Worm (Caenorhabditis elegans): ENCODE data around the gene nlp-76.
A peak's percentile ranks its signal among the peaks of the same experiment; 100 is the strongest.

nlp-76 gene

DNA sequence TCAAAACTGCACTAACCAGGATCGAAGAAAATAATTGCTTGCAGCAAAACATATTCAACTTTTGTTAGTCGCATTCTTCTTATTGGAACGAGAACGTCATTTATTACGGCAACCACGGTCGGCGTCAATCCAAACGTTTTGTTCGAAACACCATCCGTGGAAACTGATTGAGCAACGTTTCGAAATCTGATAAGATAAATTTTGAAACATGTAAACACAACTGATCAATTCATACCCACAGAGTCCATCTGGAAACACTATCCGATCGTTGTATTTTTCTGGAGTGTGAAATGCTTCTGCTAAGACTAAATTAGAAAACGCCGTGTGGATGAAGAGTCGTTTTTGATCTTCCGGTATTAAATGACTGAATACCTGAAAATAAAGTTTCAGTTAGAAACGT lies 2.1 kb upstream of the nlp-76 start:
- no peak for TF ChIP-seq mls-2 (tag; optimal IDR thresholded peaks at IDR 0.05)
- no peak for TF ChIP-seq unc-120 (tag; optimal IDR thresholded peaks at IDR 0.05; ENCODE audit: poor library complexity, severe bottlenecking)
- no peak for TF ChIP-seq bed-3 (GFP tag; optimal IDR thresholded peaks at IDR 0.05)
- no peak for TF ChIP-seq zip-8 (tag; optimal IDR thresholded peaks at IDR 0.05)
- TF ChIP-seq ceh-83 (GFP tag; optimal IDR thresholded peaks at IDR 0.05) = no peak
- TF ChIP-seq lin-32 (GFP tag; optimal IDR thresholded peaks at IDR 0.05) = no peak
- TF ChIP-seq unc-39 (tag; optimal IDR thresholded peaks at IDR 0.05) = no peak
- no peak for TF ChIP-seq ceh-43 (GFP tag; optimal IDR thresholded peaks at IDR 0.05)
- no peak for TF ChIP-seq ham-2 (GFP tag; optimal IDR thresholded peaks at IDR 0.05)
- no peak for TF ChIP-seq tbx-8 (GFP tag; optimal IDR thresholded peaks at IDR 0.05)
- no peak for TF ChIP-seq ztf-11 (tag; optimal IDR thresholded peaks at IDR 0.05)
- TF ChIP-seq pha-4 (tag; optimal IDR thresholded peaks at IDR 0.05) = no peak
- no peak for TF ChIP-seq mep-1 (tag; optimal IDR thresholded peaks at IDR 0.05)
- TF ChIP-seq blmp-1 (tag; optimal IDR thresholded peaks at IDR 0.05) = no peak
- no peak for TF ChIP-seq sptf-1 (tag; optimal IDR thresholded peaks at IDR 0.05)
- no peak for TF ChIP-seq nhr-28 (tag; optimal IDR thresholded peaks at IDR 0.05)
- TF ChIP-seq nhr-76 (tag; optimal IDR thresholded peaks at IDR 0.05) = no peak

DNA sequence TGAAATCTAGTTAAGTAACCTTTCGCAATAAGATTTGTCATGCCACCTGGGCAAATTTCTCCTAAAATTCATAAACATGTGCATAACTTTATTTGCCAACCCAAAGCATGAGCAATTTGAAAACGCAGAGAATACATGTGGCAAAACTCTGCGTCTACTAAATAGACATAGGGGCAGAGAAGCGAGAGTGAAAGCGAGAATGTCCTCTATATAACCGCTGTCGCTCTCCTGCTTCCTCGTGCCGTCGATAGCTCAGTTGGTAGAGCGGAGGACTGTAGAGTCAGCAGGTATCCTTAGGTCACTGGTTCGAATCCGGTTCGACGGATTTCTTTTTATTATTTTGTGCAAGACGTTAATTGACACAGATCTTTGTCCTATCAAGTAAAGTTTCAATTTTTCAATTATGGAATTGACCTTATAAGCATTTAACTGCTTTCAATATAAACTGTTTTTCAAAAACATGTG lies 1.3 kb upstream of the nlp-76 start:
- TF ChIP-seq flh-1 (GFP tag; optimal IDR thresholded peaks at IDR 0.05) = peak; percentile 85
- peak; percentile 96 for TF ChIP-seq drap-1 (GFP tag; optimal IDR thresholded peaks at IDR 0.05)
- no peak for TF ChIP-seq nhr-76 (tag; optimal IDR thresholded peaks at IDR 0.05)
- no peak for TF ChIP-seq blmp-1 (tag; optimal IDR thresholded peaks at IDR 0.05)
- peak; percentile 72 for TF ChIP-seq unc-39 (tag; optimal IDR thresholded peaks at IDR 0.05)
- peak; percentile 69 for TF ChIP-seq ztf-11 (tag; optimal IDR thresholded peaks at IDR 0.05)
- peak; percentile 10 for TF ChIP-seq elt-1 (tag; optimal IDR thresholded peaks at IDR 0.05; ENCODE audit: borderline replicate concordance, insufficient read depth)
- peak; percentile 22 for TF ChIP-seq unc-62 (GFP tag; optimal IDR thresholded peaks at IDR 0.05)
- TF ChIP-seq ceh-43 (GFP tag; optimal IDR thresholded peaks at IDR 0.05) = peak; percentile 94
- peak; percentile 96 for TF ChIP-seq ceh-83 (GFP tag; optimal IDR thresholded peaks at IDR 0.05)
- peak; percentile 61 for TF ChIP-seq hlh-1 (tag; optimal IDR thresholded peaks at IDR 0.05)
- peak; percentile 71 for TF ChIP-seq pha-4 (tag; optimal IDR thresholded peaks at IDR 0.05)
- peak; percentile 86 for TF ChIP-seq lin-32 (GFP tag; optimal IDR thresholded peaks at IDR 0.05)
- peak; percentile 95 for TF ChIP-seq cnd-1 (tag; optimal IDR thresholded peaks at IDR 0.05)
- peak; percentile 96 for TF ChIP-seq sptf-1 (tag; optimal IDR thresholded peaks at IDR 0.05)
- peak; percentile 19 for TF ChIP-seq mab-5 (tag; optimal IDR thresholded peaks at IDR 0.05)
- peak; percentile 86 for TF ChIP-seq tbx-8 (GFP tag; optimal IDR thresholded peaks at IDR 0.05)
- peak; percentile 7 for TF ChIP-seq elt-3 (tag; optimal IDR thresholded peaks at IDR 0.05)
- TF ChIP-seq unc-120 (tag; optimal IDR thresholded peaks at IDR 0.05; ENCODE audit: poor library complexity, severe bottlenecking) = peak; percentile 93
- TF ChIP-seq ces-1 (GFP tag; optimal IDR thresholded peaks at IDR 0.05) = peak; percentile 80
- TF ChIP-seq mls-2 (tag; optimal IDR thresholded peaks at IDR 0.05) = peak; percentile 97
- no peak for TF ChIP-seq snpc-4 (tag; optimal IDR thresholded peaks at IDR 0.05)
- peak; percentile 60 for TF ChIP-seq nhr-28 (tag; optimal IDR thresholded peaks at IDR 0.05)
- TF ChIP-seq nhr-237 (tag; optimal IDR thresholded peaks at IDR 0.05) = no peak
- peak; percentile 1 for TF ChIP-seq lsy-2 (tag; optimal IDR thresholded peaks at IDR 0.05)
- peak; percentile 89 for TF ChIP-seq sem-2 (GFP tag; optimal IDR thresholded peaks at IDR 0.05)
- peak; percentile 83 for TF ChIP-seq mep-1 (tag; optimal IDR thresholded peaks at IDR 0.05)
- TF ChIP-seq nhr-2 (tag; optimal IDR thresholded peaks at IDR 0.05) = peak; percentile 14
- TF ChIP-seq ham-2 (GFP tag; optimal IDR thresholded peaks at IDR 0.05) = peak; percentile 93
- TF ChIP-seq lin-13 (tag; optimal IDR thresholded peaks at IDR 0.05) = peak; percentile 57
- TF ChIP-seq M03D4.4 (tag; optimal IDR thresholded peaks at IDR 0.05) = peak; percentile 95
- peak; percentile 26 for TF ChIP-seq ceh-39 (tag; optimal IDR thresholded peaks at IDR 0.05)
- TF ChIP-seq zip-8 (tag; optimal IDR thresholded peaks at IDR 0.05) = no peak
- TF ChIP-seq nhr-12 (tag; optimal IDR thresholded peaks at IDR 0.05) = no peak
- TF ChIP-seq bed-3 (GFP tag; optimal IDR thresholded peaks at IDR 0.05) = peak; percentile 88

DNA sequence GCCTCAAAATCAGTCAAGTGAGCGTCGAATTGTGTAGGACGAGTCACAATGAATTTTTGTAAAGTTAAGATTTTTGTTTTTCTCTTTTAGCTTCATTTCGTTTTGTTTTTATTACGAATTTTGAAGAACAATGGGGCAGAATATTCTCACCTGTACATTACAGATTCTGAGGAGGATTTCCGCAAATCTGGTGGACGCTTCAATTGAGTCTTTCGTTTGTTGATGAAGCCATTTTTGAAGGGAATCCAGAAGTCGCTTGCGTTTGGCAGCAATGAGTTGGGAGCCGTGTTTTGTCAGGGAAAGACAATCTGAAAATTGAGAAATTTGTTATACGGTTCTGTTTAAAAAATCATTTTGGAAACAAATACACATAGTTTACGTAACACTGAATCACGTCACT lies 740 bp upstream of the nlp-76 start:
- TF ChIP-seq mab-5 (tag; optimal IDR thresholded peaks at IDR 0.05) = no peak
- TF ChIP-seq zip-8 (tag; optimal IDR thresholded peaks at IDR 0.05) = no peak
- TF ChIP-seq nhr-12 (tag; optimal IDR thresholded peaks at IDR 0.05) = no peak
- no peak for TF ChIP-seq ces-1 (GFP tag; optimal IDR thresholded peaks at IDR 0.05)
- no peak for TF ChIP-seq nhr-237 (tag; optimal IDR thresholded peaks at IDR 0.05)
- no peak for TF ChIP-seq ztf-11 (tag; optimal IDR thresholded peaks at IDR 0.05)
- TF ChIP-seq mls-2 (tag; optimal IDR thresholded peaks at IDR 0.05) = no peak
- TF ChIP-seq lin-32 (GFP tag; optimal IDR thresholded peaks at IDR 0.05) = no peak
- TF ChIP-seq ham-2 (GFP tag; optimal IDR thresholded peaks at IDR 0.05) = no peak
- TF ChIP-seq blmp-1 (tag; optimal IDR thresholded peaks at IDR 0.05) = no peak
- TF ChIP-seq elt-1 (tag; optimal IDR thresholded peaks at IDR 0.05; ENCODE audit: borderline replicate concordance, insufficient read depth) = no peak
- no peak for TF ChIP-seq sptf-1 (tag; optimal IDR thresholded peaks at IDR 0.05)

Measured in whole organism, mixed stage, embryonic.